Fruit fly (Drosophila melanogaster) whole organism, embryonic: ENCODE results near the gene EMC5.

Source experiments
- CG10267 ChIP-seq: fragments of 200-800 bp; sonication (Bioruptor generic); optimal IDR thresholded peaks from 2 replicates; lab custom pipeline; 2018; ENCODE audit warnings: missing biosample characterization, mild to moderate bottlenecking, missing genetic modification characterization, moderate library complexity
- CG10979 ChIP-seq: fragments of 200-800 bp; sonication (Bioruptor generic); optimal IDR thresholded peaks from 2 replicates; lab custom pipeline; 2018; ENCODE audit warnings: missing biosample characterization, mild to moderate bottlenecking, missing genetic modification characterization, moderate library complexity
- CG11085 ChIP-seq: fragments of 200-800 bp; sonication (Bioruptor generic); IDR thresholded peaks from 2 replicates; pipeline ENCODE4 v1.3.6; 2022; ENCODE audit warnings: missing biosample characterization, missing genetic modification characterization
- CG12071 ChIP-seq: fragments of 200-800 bp; sonication (Bioruptor generic); optimal IDR thresholded peaks from 3 replicates; lab custom pipeline; 2018; ENCODE audit warnings: missing biosample characterization, mild to moderate bottlenecking, missing genetic modification characterization
- CG12299 ChIP-seq: fragments of 200-800 bp; sonication (Bioruptor generic); optimal IDR thresholded peaks from 2 replicates; lab custom pipeline; 2018; ENCODE audit warnings: missing biosample characterization, mild to moderate bottlenecking, missing genetic modification characterization
- CG12391 ChIP-seq: fragments of 200-800 bp; sonication (Bioruptor generic); optimal IDR thresholded peaks from 3 replicates; lab custom pipeline; 2018; ENCODE audit warnings: missing biosample characterization, mild to moderate bottlenecking, missing genetic modification characterization, moderate library complexity
- CG13424 ChIP-seq: fragments of 200-800 bp; sonication (Bioruptor generic); optimal IDR thresholded peaks from 2 replicates; lab custom pipeline; 2019; ENCODE audit warnings: missing biosample characterization, mild to moderate bottlenecking, missing genetic modification characterization, moderate library complexity
- CG15514 ChIP-seq: fragments of 200-800 bp; sonication (Bioruptor generic); optimal IDR thresholded peaks from 3 replicates; lab custom pipeline; 2017; ENCODE audit warnings: missing biosample characterization, missing genetic modification characterization, mild to moderate bottlenecking, moderate library complexity, missing genetic modification reagents
- CG15601 ChIP-seq: fragments of 200-800 bp; sonication (Bioruptor generic); optimal IDR thresholded peaks from 3 replicates; lab custom pipeline; 2019; ENCODE audit warnings: missing biosample characterization, mild to moderate bottlenecking, missing genetic modification characterization, moderate library complexity
- CG1602 ChIP-seq: fragments of 200-800 bp; sonication (Bioruptor generic); optimal IDR thresholded peaks from 3 replicates; lab custom pipeline; 2016; ENCODE audit warnings: missing biosample characterization, missing genetic modification characterization
- CG1603 ChIP-seq: fragments of 200-800 bp; sonication (Bioruptor generic); optimal IDR thresholded peaks from 2 replicates; lab custom pipeline; 2019; ENCODE audit warnings: missing biosample characterization, mild to moderate bottlenecking, missing genetic modification characterization, moderate library complexity
- CG1647 ChIP-seq: fragments of 200-800 bp; sonication (Bioruptor generic); optimal IDR thresholded peaks from 3 replicates; lab custom pipeline; 2016; ENCODE audit warnings: missing biosample characterization, missing genetic modification characterization
- CG17361 ChIP-seq: fragments of 200-800 bp; sonication (Bioruptor generic); IDR thresholded peaks from 3 replicates; pipeline ENCODE4 v1.3.6; 2022; ENCODE audit warnings: missing biosample characterization, missing genetic modification characterization
- CG17912 ChIP-seq: fragments of 200-800 bp; sonication (Bioruptor generic); optimal IDR thresholded peaks from 2 replicates; lab custom pipeline; 2018; ENCODE audit warnings: missing biosample characterization, mild to moderate bottlenecking, missing genetic modification characterization
- CG2120 ChIP-seq: fragments of 200-800 bp; sonication (Bioruptor generic); optimal IDR thresholded peaks from 3 replicates; lab custom pipeline; 2016; ENCODE audit warnings: missing biosample characterization, missing genetic modification characterization
- CG2678 ChIP-seq: fragments of 200-800 bp; sonication (Bioruptor generic); optimal IDR thresholded peaks from 3 replicates; lab custom pipeline; 2019; ENCODE audit warnings: missing biosample characterization, mild to moderate bottlenecking, missing genetic modification characterization, moderate library complexity
- CG30403 ChIP-seq: fragments of 200-800 bp; sonication (Bioruptor generic); optimal IDR thresholded peaks from 3 replicates; lab custom pipeline; 2016; ENCODE audit warnings: missing biosample characterization, missing genetic modification characterization
- CG3407 ChIP-seq: fragments of 200-800 bp; sonication (Bioruptor generic); optimal IDR thresholded peaks from 2 replicates; lab custom pipeline; 2018; ENCODE audit warnings: missing biosample characterization, mild to moderate bottlenecking, missing genetic modification characterization
- CG4282 ChIP-seq: fragments of 200-800 bp; sonication (Bioruptor generic); optimal IDR thresholded peaks from 2 replicates; lab custom pipeline; 2016; ENCODE audit warnings: missing biosample characterization, missing genetic modification characterization
- CG4404 ChIP-seq: fragments of 200-800 bp; sonication (Bioruptor generic); IDR thresholded peaks from 2 replicates; pipeline ENCODE4 v1.3.6; 2022; ENCODE audit warnings: missing biosample characterization, missing genetic modification characterization
- CG6689 ChIP-seq: fragments of 200-800 bp; sonication (Bioruptor generic); IDR thresholded peaks from 2 replicates; pipeline ENCODE4 v1.3.6; 2022; ENCODE audit warnings: missing biosample characterization, missing genetic modification characterization
- CG7839 ChIP-seq: fragments of 200-800 bp; sonication (Bioruptor generic); optimal IDR thresholded peaks from 3 replicates; lab custom pipeline; 2018; ENCODE audit warnings: missing biosample characterization, mild to moderate bottlenecking, missing genetic modification characterization, moderate library complexity
- CG8281 ChIP-seq: fragments of 200-800 bp; sonication (Bioruptor generic); optimal IDR thresholded peaks from 2 replicates; lab custom pipeline; 2018; ENCODE audit warnings: missing biosample characterization, mild to moderate bottlenecking, missing genetic modification characterization, moderate library complexity
- Dek ChIP-seq: fragments of 200-800 bp; sonication (Bioruptor generic); optimal IDR thresholded peaks from 3 replicates; lab custom pipeline; 2019; ENCODE audit warnings: missing biosample characterization, mild to moderate bottlenecking, missing genetic modification characterization, moderate library complexity
- Dp ChIP-seq: fragments of 200-800 bp; sonication (Bioruptor generic); optimal IDR thresholded peaks from 2 replicates; lab custom pipeline; 2018; ENCODE audit warnings: missing biosample characterization, mild to moderate bottlenecking, missing genetic modification characterization, moderate library complexity
- Gsc ChIP-seq: fragments of 200-800 bp; sonication (Bioruptor generic); IDR thresholded peaks from 2 replicates; pipeline ENCODE4 v1.3.6; 2022; ENCODE audit warnings: missing biosample characterization, missing genetic modification characterization
- H2.0 ChIP-seq: fragments of 200-800 bp; sonication (Bioruptor generic); IDR thresholded peaks from 2 replicates; pipeline ENCODE4 v1.3.6; 2022; ENCODE audit warnings: missing biosample characterization, missing genetic modification characterization
- HLHmδ ChIP-seq: fragments of 200-800 bp; sonication (Bioruptor generic); optimal IDR thresholded peaks from 2 replicates; lab custom pipeline; 2018; ENCODE audit warnings: missing biosample characterization, mild to moderate bottlenecking, missing genetic modification characterization, moderate library complexity
- Hr3 ChIP-seq: fragments of 200-800 bp; sonication (Bioruptor generic); optimal IDR thresholded peaks from 3 replicates; lab custom pipeline; 2016; ENCODE audit warnings: missing biosample characterization, missing genetic modification characterization
- Hr78 ChIP-seq, 2 experiments: fragments of 200-800 bp in 1 of 2; fragments of >200 bp in 1 of 2; sonication (Bioruptor generic) in 1 of 2; optimal IDR thresholded peaks; 2 replicates each; lab custom pipeline; 2017 to 2019; ENCODE audit warnings: missing biosample characterization in 2 of 2, missing genetic modification characterization in 2 of 2, mild to moderate bottlenecking in 1 of 2, moderate library complexity in 1 of 2
- Hsf ChIP-seq: fragments of 200-800 bp; sonication (Bioruptor generic); optimal IDR thresholded peaks from 3 replicates; lab custom pipeline; 2016; ENCODE audit warnings: missing biosample characterization, missing genetic modification characterization
- Kr ChIP-seq: fragments of 200-800 bp; sonication (Bioruptor generic); optimal IDR thresholded peaks from 2 replicates; lab custom pipeline; 2017; ENCODE audit warnings: missing biosample characterization, mild to moderate bottlenecking, missing genetic modification characterization
- NC2α ChIP-seq: fragments of 200-800 bp; sonication (Bioruptor generic); optimal IDR thresholded peaks from 2 replicates; lab custom pipeline; 2016; ENCODE audit warnings: missing biosample characterization, missing genetic modification characterization
- NfI ChIP-seq: fragments of 200-800 bp; sonication (Bioruptor generic); optimal IDR thresholded peaks from 3 replicates; lab custom pipeline; 2018; ENCODE audit warnings: missing biosample characterization, mild to moderate bottlenecking, missing genetic modification characterization, moderate library complexity
- Optix ChIP-seq: fragments of 200-800 bp; sonication (Bioruptor generic); IDR thresholded peaks from 3 replicates; pipeline ENCODE4 v1.3.6; 2022; ENCODE audit warnings: missing biosample characterization, missing genetic modification characterization
- Sox102F ChIP-seq: fragments of 200-800 bp; sonication (Bioruptor generic); optimal IDR thresholded peaks from 2 replicates; lab custom pipeline; 2018; ENCODE audit warnings: missing biosample characterization, mild to moderate bottlenecking, missing genetic modification characterization, moderate library complexity
- Tbp ChIP-seq: fragments of >200 bp; optimal IDR thresholded peaks from 2 replicates; lab custom pipeline; 2018; ENCODE audit warnings: missing biosample characterization, missing genetic modification characterization
- Xbp1 ChIP-seq: fragments of 200-800 bp; sonication (Bioruptor generic); optimal IDR thresholded peaks from 3 replicates; lab custom pipeline; 2016; ENCODE audit warnings: missing biosample characterization, mild to moderate bottlenecking, missing genetic modification characterization
- aop ChIP-seq: fragments of 200-800 bp; sonication (Bioruptor generic); IDR thresholded peaks from 2 replicates; pipeline ENCODE4 v1.3.6; 2022; ENCODE audit warnings: missing biosample characterization, missing genetic modification characterization
- bab2 ChIP-seq: fragments of 200-800 bp; sonication (Bioruptor generic); optimal IDR thresholded peaks from 2 replicates; lab custom pipeline; 2016; ENCODE audit warnings: missing biosample characterization, missing genetic modification characterization
- en ChIP-seq: fragments of 200-800 bp; sonication (Bioruptor generic); optimal IDR thresholded peaks from 2 replicates; lab custom pipeline; 2016; ENCODE audit warnings: missing biosample characterization, missing genetic modification characterization
- gcm2 ChIP-seq: fragments of 200-800 bp; sonication (Bioruptor generic); optimal IDR thresholded peaks from 2 replicates; lab custom pipeline; 2016; ENCODE audit warnings: missing biosample characterization, missing genetic modification characterization
- gem ChIP-seq: fragments of 200-800 bp; sonication (Bioruptor generic); optimal IDR thresholded peaks from 2 replicates; lab custom pipeline; 2019; ENCODE audit warnings: missing biosample characterization, mild to moderate bottlenecking, missing genetic modification characterization, moderate library complexity
- gt ChIP-seq: fragments of 200-800 bp; sonication (Bioruptor generic); IDR thresholded peaks from 2 replicates; pipeline ENCODE4 v1.3.6; 2022; ENCODE audit warnings: missing biosample characterization, missing genetic modification characterization
- shn ChIP-seq: fragments of 200-800 bp; sonication (Bioruptor generic); optimal IDR thresholded peaks from 3 replicates; lab custom pipeline; 2016; ENCODE audit warnings: missing biosample characterization, missing genetic modification characterization
- sisA ChIP-seq: fragments of 200-800 bp; sonication (Bioruptor generic); IDR thresholded peaks from 2 replicates; pipeline ENCODE4 v1.3.6; 2022; ENCODE audit warnings: missing biosample characterization, missing genetic modification characterization
- sob ChIP-seq: fragments of 200-800 bp; sonication (Bioruptor generic); IDR thresholded peaks from 2 replicates; pipeline ENCODE4 v1.3.6; 2022; ENCODE audit warnings: missing biosample characterization, missing genetic modification characterization
- vvl ChIP-seq: fragments of 200-800 bp; sonication (Bioruptor generic); IDR thresholded peaks from 2 replicates; pipeline ENCODE4 v1.3.6; 2022; ENCODE audit warnings: missing biosample characterization, missing genetic modification characterization

The EMC5 gene

DNA sequence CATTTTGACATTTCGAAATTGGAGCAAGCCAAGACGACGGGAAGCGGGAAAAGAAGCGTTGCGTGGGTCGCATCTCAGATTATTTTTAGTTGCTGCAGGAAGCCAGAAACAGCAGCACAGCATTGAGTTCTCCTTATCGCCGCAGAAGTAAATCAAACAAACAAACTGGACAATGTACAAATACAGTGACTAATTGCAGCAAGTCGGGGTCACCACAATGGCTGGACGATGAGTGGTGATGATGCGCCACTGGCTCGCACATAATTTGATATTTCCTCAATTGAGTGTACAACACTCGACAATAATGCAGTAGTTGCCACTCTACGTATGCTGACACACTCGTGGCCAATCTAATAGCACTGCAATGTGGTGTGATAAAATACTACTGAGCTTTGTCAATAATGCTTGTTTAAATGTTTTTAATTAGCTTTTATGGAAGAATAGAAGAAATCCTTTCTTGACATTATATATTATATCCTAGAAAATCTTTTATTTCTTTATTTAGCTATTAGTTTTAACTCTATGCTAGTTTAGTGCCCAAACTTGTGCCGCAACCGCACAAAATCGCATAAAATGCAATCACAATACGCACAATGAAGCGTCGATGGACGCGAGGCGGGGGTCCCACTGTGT is 5.4 kb upstream of the EMC5 start (continued):
- TF ChIP-seq CG17361 (GFP tag; lab: Robert Waterston, UW) (peak; percentile 32; the same call in 1 of the 3 replicates), CG10267 (tag; lab: Kevin White, UChicago) (peak; percentile 22), Tbp (GFP tag; lab: Kevin White, UChicago) (no peak), NC2α (GFP tag; lab: Kevin White, UChicago) (no peak), CG4404 (GFP tag; lab: Robert Waterston, UW) (no peak), CG12071 (GFP tag; lab: Kevin White, UChicago) (no peak), sob (GFP tag; lab: Robert Waterston, UW) (no peak), Dp (GFP tag; lab: Kevin White, UChicago) (no peak), CG12391 (tag; lab: Kevin White, UChicago) (peak; percentile 35), Hr78 (GFP tag; optimal IDR thresholded peaks at IDR 0.05; lab: Kevin White, UChicago) (peak in 1 of 2 experiments; percentile 30), vvl (GFP tag; lab: Robert Waterston, UW) (peak; percentile 60; the same call in 1 of the 2 replicates), Dek (no peak), gt (no peak), Hr3 (GFP tag; lab: Kevin White, UChicago) (peak; percentile 11), Hsf (GFP tag; lab: Kevin White, UChicago) (no peak), NfI (GFP tag; lab: Kevin White, UChicago) (no peak), CG10979 (tag; lab: Kevin White, UChicago) (peak; percentile 64), CG8281 (tag; lab: Kevin White, UChicago) (no peak), HLHmδ (GFP tag; lab: Kevin White, UChicago) (no peak), CG1647 (GFP tag; lab: Kevin White, UChicago) (no peak), CG15514 (GFP tag; lab: Kevin White, UChicago) (no peak), CG13424 (tag; lab: Kevin White, UChicago) (peak; percentile 32), CG15601 (peak; percentile 45), CG6689 (peak; percentile 49), CG1602 (peak; percentile 7)

DNA sequence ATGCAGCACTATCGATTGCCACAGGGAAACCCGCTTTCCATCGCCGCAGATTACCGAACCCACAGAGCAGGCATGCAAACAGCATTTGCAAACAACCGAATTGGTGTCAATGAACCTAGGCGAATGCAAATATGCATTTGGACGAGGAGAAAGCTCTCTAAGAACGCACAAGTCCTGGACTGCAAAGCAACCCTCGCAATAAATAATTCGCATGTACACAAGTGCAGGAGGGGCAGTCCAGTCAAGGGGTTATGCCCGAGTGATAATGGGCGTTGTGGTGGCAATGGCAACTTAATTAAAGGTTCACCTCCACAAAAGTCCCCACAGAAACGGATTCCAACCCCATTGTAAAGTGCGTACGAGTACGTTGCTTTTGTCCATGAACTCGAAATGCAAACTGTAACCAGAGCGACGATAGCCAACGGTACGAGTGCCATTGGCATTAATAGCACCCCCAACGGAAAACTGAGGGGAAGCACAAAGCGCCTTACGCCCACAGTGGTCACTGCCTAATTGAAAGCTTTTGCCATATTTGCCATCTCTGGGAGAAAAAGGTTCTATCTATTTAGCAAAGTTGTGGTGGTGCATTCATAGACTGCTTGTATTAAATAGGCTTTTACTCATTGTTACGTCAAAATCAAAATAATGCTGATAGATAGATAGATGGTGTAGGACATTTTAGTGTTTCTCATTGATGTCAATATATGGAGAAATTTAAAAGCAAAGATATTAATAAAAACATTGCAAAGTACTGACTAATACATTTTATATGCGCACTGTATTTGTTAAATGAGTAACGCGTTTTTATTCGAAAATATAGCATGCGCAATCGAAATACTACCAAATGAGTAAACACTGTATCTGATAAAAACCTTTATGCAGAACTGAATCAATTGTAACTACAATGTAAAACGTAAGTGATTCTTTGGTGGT is 4.4 kb upstream of the EMC5 start:
- TF ChIP-seq CG2120 (peak; percentile 0), shn (no peak), CG12299 (no peak), CG30403 (GFP tag; lab: Kevin White, UChicago) (peak; percentile 4), Optix (GFP tag; lab: Robert Waterston, UW) (0 out of 3 replicates have a peak, but pooled peaks have one; percentile 19), bab2 (GFP tag; lab: Kevin White, UChicago) (no peak), Gsc (no peak), sisA (GFP tag; lab: Robert Waterston, UW) (no peak), H2.0 (no peak), CG2678 (tag; lab: Kevin White, UChicago) (peak; percentile 44), Kr (GFP tag; lab: Kevin White, UChicago) (peak; percentile 5), en (GFP tag; lab: Kevin White, UChicago) (no peak), aop (GFP tag; lab: Robert Waterston, UW) (no peak), CG3407 (GFP tag; lab: Kevin White, UChicago) (no peak), CG1603 (tag; lab: Kevin White, UChicago) (no peak), gcm2 (GFP tag; lab: Kevin White, UChicago) (no peak), CG11085 (no peak), CG4282 (GFP tag; lab: Kevin White, UChicago) (no peak), CG7839 (tag; lab: Kevin White, UChicago) (peak; percentile 20), CG17912 (GFP tag; lab: Kevin White, UChicago) (no peak), Xbp1 (no peak), Sox102F (GFP tag; lab: Kevin White, UChicago) (peak; percentile 3), gem (tag; lab: Kevin White, UChicago) (peak; percentile 41)
